Worm (Caenorhabditis elegans) whole organism, late embryonic: ENCODE measurements around the gene R03G8.1.

Experiments used
- C08G9.2 ChIP-seq: sonication (generic microtip); optimal IDR thresholded peaks from 2 replicates; lab custom pipeline; 2016; ENCODE audit warnings: mild to moderate bottlenecking, missing genetic modification characterization, moderate library complexity, missing compliant biosample characterization
- F13H6.1 ChIP-seq: sonication (generic microtip); optimal IDR thresholded peaks from 2 replicates; lab custom pipeline; 2016; ENCODE audit warnings: missing genetic modification characterization, missing compliant biosample characterization
- K02D7.2 ChIP-seq: sonication (generic microtip); optimal IDR thresholded peaks from 2 replicates; lab custom pipeline; 2017; ENCODE audit warnings: mild to moderate bottlenecking, missing genetic modification characterization, missing compliant biosample characterization
- T23F11.4 ChIP-seq: fragments of 200-800 bp; sonication (Bioruptor generic); optimal IDR thresholded peaks from 2 replicates; lab custom pipeline; 2018; ENCODE audit warnings: mild to moderate bottlenecking, missing genetic modification characterization, missing compliant biosample characterization
- Y22D7AL.16 ChIP-seq: sonication (generic microtip); optimal IDR thresholded peaks from 2 replicates; lab custom pipeline; 2016; ENCODE audit warnings: missing genetic modification characterization, missing compliant biosample characterization
- ahr-1 ChIP-seq: sonication (generic microtip); optimal IDR thresholded peaks from 2 replicates; lab custom pipeline; 2016; ENCODE audit warnings: missing genetic modification characterization, missing compliant biosample characterization
- ceh-18 ChIP-seq: sonication (generic microtip); optimal IDR thresholded peaks from 2 replicates; lab custom pipeline; 2016; ENCODE audit warnings: missing genetic modification characterization, missing compliant biosample characterization
- ceh-19 ChIP-seq: fragments of 200-800 bp; sonication (Bioruptor generic); optimal IDR thresholded peaks from 2 replicates; lab custom pipeline; 2018; ENCODE audit warnings: mild to moderate bottlenecking, missing genetic modification characterization, missing compliant biosample characterization
- ceh-45 ChIP-seq: fragments of 200-800 bp; sonication (Bioruptor generic); IDR thresholded peaks from 2 replicates; pipeline ENCODE4 v1.3.6; 2022; ENCODE audit warnings: missing genetic modification reagents, missing genetic modification characterization, missing compliant biosample characterization
- ceh-48 ChIP-seq: sonication (generic microtip); optimal IDR thresholded peaks from 2 replicates; lab custom pipeline; 2016; ENCODE audit warnings: missing genetic modification characterization, inconsistent platforms, missing compliant biosample characterization
- ceh-6 ChIP-seq: fragments of 200-800 bp; sonication (Bioruptor generic); optimal IDR thresholded peaks from 2 replicates; lab custom pipeline; 2018; ENCODE audit warnings: mild to moderate bottlenecking, missing genetic modification characterization, missing compliant biosample characterization
- ceh-9 ChIP-seq: sonication (generic microtip); optimal IDR thresholded peaks from 2 replicates; lab custom pipeline; 2016; ENCODE audit warnings: mild to moderate bottlenecking, missing genetic modification characterization, inconsistent platforms, missing compliant biosample characterization
- che-1 ChIP-seq: sonication (generic microtip); optimal IDR thresholded peaks from 2 replicates; lab custom pipeline; 2016; ENCODE audit warnings: mild to moderate bottlenecking, missing genetic modification characterization, missing compliant biosample characterization
- dmd-4 ChIP-seq: sonication (generic microtip); optimal IDR thresholded peaks from 2 replicates; lab custom pipeline; 2016; ENCODE audit warnings: borderline replicate concordance, missing genetic modification characterization, missing compliant biosample characterization
- elt-2 ChIP-seq: sonication (generic microtip); optimal IDR thresholded peaks from 2 replicates; lab custom pipeline; 2016; ENCODE audit warnings: missing genetic modification reagents, missing genetic modification characterization, missing compliant biosample characterization
- elt-4 ChIP-seq: sonication (generic microtip); optimal IDR thresholded peaks from 2 replicates; lab custom pipeline; 2016; ENCODE audit warnings: missing genetic modification characterization, missing compliant biosample characterization
- eyg-1 ChIP-seq: sonication (generic microtip); optimal IDR thresholded peaks from 2 replicates; lab custom pipeline; 2016; ENCODE audit warnings: missing genotype, missing genetic modification characterization, missing compliant biosample characterization
- fkh-10 ChIP-seq: fragments of 150-350 bp; optimal IDR thresholded peaks from 2 replicates; lab custom pipeline; 2014; ENCODE audit warnings: missing biosample characterization, missing genetic modification reagents, missing genetic modification characterization
- fkh-6 ChIP-seq: sonication (generic microtip); optimal IDR thresholded peaks from 2 replicates; lab custom pipeline; 2016; ENCODE audit warnings: missing genetic modification characterization, missing compliant biosample characterization
- hlh-13 ChIP-seq: fragments of 200-800 bp; sonication (Bioruptor generic); optimal IDR thresholded peaks from 2 replicates; lab custom pipeline; 2018; ENCODE audit warnings: mild to moderate bottlenecking, missing genetic modification characterization, missing compliant biosample characterization
- hlh-15 ChIP-seq: sonication (generic microtip); optimal IDR thresholded peaks from 2 replicates; lab custom pipeline; 2016; ENCODE audit warnings: missing genetic modification characterization, missing compliant biosample characterization
- hlh-30 ChIP-seq: sonication (generic microtip); optimal IDR thresholded peaks from 2 replicates; lab custom pipeline; 2017; ENCODE audit warnings: antibody characterized with exemption, missing genetic modification characterization, missing compliant biosample characterization; ENCODE audit not compliant: insufficient read depth
- hlh-6 ChIP-seq: sonication (generic microtip); optimal IDR thresholded peaks from 2 replicates; lab custom pipeline; 2016; ENCODE audit warnings: missing genotype, missing genetic modification characterization, missing compliant biosample characterization
- lim-6 ChIP-seq: sonication (generic microtip); optimal IDR thresholded peaks from 2 replicates; lab custom pipeline; 2016; ENCODE audit warnings: missing genetic modification characterization, missing compliant biosample characterization
- lin-11 ChIP-seq: fragments of 200-800 bp; sonication (Bioruptor generic); optimal IDR thresholded peaks from 2 replicates; lab custom pipeline; 2018; ENCODE audit warnings: mild to moderate bottlenecking, missing genetic modification characterization, missing compliant biosample characterization
- madf-2 ChIP-seq: sonication (generic microtip); optimal IDR thresholded peaks from 2 replicates; lab custom pipeline; 2017; ENCODE audit warnings: missing genetic modification characterization, missing compliant biosample characterization
- nhr-11 ChIP-seq: fragments of 150-350 bp; optimal IDR thresholded peaks from 2 replicates; lab custom pipeline; 2014; ENCODE audit warnings: missing biosample characterization, missing genetic modification characterization
- odd-2 ChIP-seq: sonication (generic microtip); optimal IDR thresholded peaks from 2 replicates; lab custom pipeline; 2017; ENCODE audit warnings: antibody characterized with exemption, mild to moderate bottlenecking, missing genetic modification characterization, missing compliant biosample characterization
- pag-3 ChIP-seq: sonication (generic microtip); optimal IDR thresholded peaks from 2 replicates; lab custom pipeline; 2016; ENCODE audit warnings: missing compliant biosample characterization, missing genetic modification characterization, borderline replicate concordance
- pat-9 ChIP-seq: fragments of 200-800 bp; sonication (Bioruptor generic); optimal IDR thresholded peaks from 2 replicates; lab custom pipeline; 2018; ENCODE audit warnings: mild to moderate bottlenecking, missing genetic modification characterization, moderate library complexity, missing compliant biosample characterization
- pax-1 ChIP-seq: fragments of 150-350 bp; optimal IDR thresholded peaks from 2 replicates; lab custom pipeline; 2014; ENCODE audit warnings: missing biosample characterization, missing genetic modification characterization
- pha-2 ChIP-seq: sonication (generic microtip); optimal IDR thresholded peaks from 2 replicates; lab custom pipeline; 2017; ENCODE audit warnings: mild to moderate bottlenecking, missing genetic modification characterization, missing compliant biosample characterization
- pha-4 ChIP-seq: fragments of 150-350 bp; optimal IDR thresholded peaks from 2 replicates; lab custom pipeline; 2018; ENCODE audit warnings: missing biosample characterization, missing genetic modification reagents, missing genetic modification characterization
- pros-1 ChIP-seq: fragments of 150-350 bp; optimal IDR thresholded peaks from 2 replicates; lab custom pipeline; 2014; ENCODE audit warnings: missing biosample characterization, missing genetic modification reagents, missing genetic modification characterization
- rnt-1 ChIP-seq: sonication (generic microtip); optimal IDR thresholded peaks from 2 replicates; lab custom pipeline; 2016; ENCODE audit warnings: missing genetic modification characterization, missing compliant biosample characterization
- syd-9 ChIP-seq: sonication (generic microtip); optimal IDR thresholded peaks from 2 replicates; lab custom pipeline; 2016; ENCODE audit warnings: mild to moderate bottlenecking, missing genetic modification characterization, moderate library complexity, missing compliant biosample characterization
- tbx-2 ChIP-seq: sonication (generic microtip); optimal IDR thresholded peaks from 2 replicates; lab custom pipeline; 2016; ENCODE audit warnings: missing genetic modification characterization, missing compliant biosample characterization
- unc-42 ChIP-seq: sonication (generic microtip); optimal IDR thresholded peaks from 2 replicates; lab custom pipeline; 2016; ENCODE audit warnings: missing genotype, missing genetic modification characterization, missing compliant biosample characterization
- unc-55 ChIP-seq: sonication (generic microtip); optimal IDR thresholded peaks from 2 replicates; lab custom pipeline; 2017; ENCODE audit warnings: missing biosample characterization, missing genetic modification reagents, missing genetic modification characterization
- unc-86 ChIP-seq: sonication (generic microtip); optimal IDR thresholded peaks from 2 replicates; lab custom pipeline; 2016; ENCODE audit warnings: missing genetic modification characterization, missing compliant biosample characterization
- ztf-16 ChIP-seq: sonication (generic microtip); optimal IDR thresholded peaks from 2 replicates; lab custom pipeline; 2017; ENCODE audit warnings: missing genetic modification characterization, missing compliant biosample characterization

The R03G8.1 gene

DNA sequence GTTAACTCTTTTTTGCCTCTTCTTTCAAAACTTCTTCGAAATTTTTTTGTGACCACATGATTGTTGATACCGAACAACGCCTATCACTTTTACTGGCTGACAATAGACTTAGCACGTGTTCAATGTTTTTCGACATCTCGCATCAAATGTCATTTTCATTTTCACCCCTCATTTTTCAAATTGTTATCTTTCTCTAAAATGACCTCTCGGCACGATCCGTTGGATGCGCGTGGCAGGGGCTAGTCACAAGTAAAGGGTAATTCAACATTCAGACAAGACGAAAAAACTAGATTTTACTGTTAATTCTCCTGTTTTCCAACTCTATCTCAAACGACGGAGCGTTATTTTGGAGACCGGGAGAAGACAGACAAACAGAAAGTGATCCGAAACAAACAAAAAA, 29.1 kb downstream of the R03G8.1 start, which contains the start of gene F17H10.2:
F17H10.2 (plus strand) TSS at position 316 of the 400 bp plus-strand sequence.
- TF ChIP-seq hlh-30 (peak; percentile 14), lin-11 (tag; lab: Kevin White, UChicago) (no peak)

DNA sequence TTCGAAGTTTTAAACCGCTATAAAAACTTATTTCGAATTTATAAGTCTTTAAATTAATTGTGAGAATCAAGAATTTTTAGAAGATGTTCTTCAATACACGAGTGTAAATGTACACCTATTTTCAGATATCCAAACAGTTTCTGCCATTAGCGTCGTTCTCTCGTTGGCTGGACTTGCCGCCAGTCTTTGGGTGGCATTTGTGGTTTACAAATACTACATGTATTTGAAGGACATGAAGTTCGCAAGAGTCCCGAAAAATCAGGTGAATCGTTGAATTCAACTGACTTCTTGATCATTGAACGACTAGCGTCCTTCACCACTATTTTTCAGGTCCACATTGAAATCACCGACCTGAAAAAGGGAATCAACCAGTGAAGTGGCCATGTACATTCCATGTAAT, 31.3 kb downstream of the R03G8.1 start:
- no peak for TF ChIP-seq hlh-30
- no peak for TF ChIP-seq elt-2 (tag; lab: Kevin White, UChicago)
- TF ChIP-seq ahr-1 (tag; lab: Kevin White, UChicago) = no peak
- no peak for TF ChIP-seq hlh-13
- TF ChIP-seq hlh-6 (tag; lab: Kevin White, UChicago) = no peak
- TF ChIP-seq nhr-11 = no peak
- TF ChIP-seq che-1 (tag; lab: Kevin White, UChicago) = no peak
- no peak for TF ChIP-seq odd-2
- TF ChIP-seq unc-86 (tag; lab: Kevin White, UChicago) = no peak
- no peak for TF ChIP-seq ztf-16 (tag; lab: Kevin White, UChicago)
- no peak for TF ChIP-seq lim-6 (tag; lab: Kevin White, UChicago)
- TF ChIP-seq fkh-6 (tag; lab: Kevin White, UChicago) = no peak
- no peak for TF ChIP-seq C08G9.2 (tag; lab: Kevin White, UChicago)
- TF ChIP-seq pat-9 (tag; lab: Kevin White, UChicago) = no peak
- TF ChIP-seq madf-2 (tag; lab: Kevin White, UChicago) = no peak
- no peak for TF ChIP-seq pag-3 (tag; lab: Kevin White, UChicago)
- no peak for TF ChIP-seq pax-1
- TF ChIP-seq, all 69 proteins: peak for 0

DNA sequence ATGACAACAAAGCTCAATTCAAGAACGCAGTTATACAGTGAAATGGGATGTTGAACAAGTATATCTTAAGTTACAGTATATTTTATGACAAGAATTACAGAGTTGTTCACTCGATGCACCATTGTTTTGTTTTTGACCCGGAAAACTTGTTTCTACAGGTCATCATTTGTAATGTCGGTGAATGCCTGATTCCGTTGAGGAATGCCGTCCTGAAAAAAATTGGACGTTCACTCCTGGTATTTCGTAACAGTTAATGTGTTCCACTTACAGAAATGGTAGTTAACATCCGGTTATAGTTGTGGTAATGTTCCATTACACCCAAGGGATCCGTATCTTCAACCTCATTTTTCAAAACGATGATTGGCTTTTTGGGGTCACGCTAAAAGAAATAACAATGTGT, 32.0 kb downstream of the R03G8.1 start:
- no peak for TF ChIP-seq fkh-10
- no peak for TF ChIP-seq K02D7.2 (tag; lab: Kevin White, UChicago)
- no peak for TF ChIP-seq eyg-1 (tag; lab: Kevin White, UChicago)
- no peak for TF ChIP-seq T23F11.4 (GFP tag; lab: Kevin White, UChicago)
- no peak for TF ChIP-seq unc-55 (GFP tag; lab: Kevin White, UChicago)
- no peak for TF ChIP-seq pat-9 (tag; lab: Kevin White, UChicago)
- no peak for TF ChIP-seq ceh-48 (tag; lab: Kevin White, UChicago)
- TF ChIP-seq ceh-9 (tag; lab: Kevin White, UChicago) = no peak
- no peak for TF ChIP-seq Y22D7AL.16 (tag; lab: Kevin White, UChicago)
- no peak for TF ChIP-seq rnt-1 (tag; lab: Kevin White, UChicago)

DNA sequence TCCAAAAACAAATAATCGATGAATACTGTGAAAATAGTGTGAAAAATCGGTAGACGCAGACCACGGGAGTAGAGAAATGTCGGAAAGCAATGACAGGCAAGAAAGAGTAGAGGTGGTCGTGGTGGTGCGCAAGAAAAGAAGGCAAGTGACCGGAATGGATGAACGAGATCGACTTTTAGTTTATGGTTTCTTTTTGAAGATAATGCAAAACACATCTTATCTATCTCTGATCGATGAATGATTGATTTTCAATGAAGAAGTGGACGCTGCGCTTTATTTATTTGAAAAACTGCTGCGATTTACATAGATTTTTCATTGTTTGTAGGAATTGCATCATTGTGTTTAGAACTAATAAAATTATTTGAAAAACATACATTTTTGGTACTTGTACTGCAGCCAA, 35.5 kb downstream of the R03G8.1 start:
- TF ChIP-seq hlh-13 (no peak), F13H6.1 (no peak), tbx-2 (no peak), ceh-6 (GFP tag; lab: Kevin White, UChicago) (no peak), K02D7.2 (tag; lab: Kevin White, UChicago) (no peak), pros-1 (tag; lab: Kevin White, UChicago) (no peak), ceh-9 (tag; lab: Kevin White, UChicago) (no peak), pha-2 (tag; lab: Kevin White, UChicago) (no peak), pha-4 (tag; lab: Kevin White, UChicago) (no peak), ceh-19 (GFP tag; lab: Kevin White, UChicago) (no peak), madf-2 (tag; lab: Kevin White, UChicago) (no peak), dmd-4 (tag; lab: Kevin White, UChicago) (no peak), ceh-45 (GFP tag; lab: Robert Waterston, UW) (no peak), elt-4 (tag; lab: Kevin White, UChicago) (no peak), hlh-15 (no peak), syd-9 (no peak), ceh-18 (tag; lab: Kevin White, UChicago) (no peak), lim-6 (tag; lab: Kevin White, UChicago) (no peak), unc-42 (tag; lab: Kevin White, UChicago) (no peak)
